Worm (Caenorhabditis elegans) whole organism, L4 larva: ENCODE data around the gene sta-1.

Source experiments
- D1046.2 ChIP-seq: fragments of 200-800 bp; sonication (Bioruptor generic); IDR thresholded peaks from 2 replicates; pipeline ENCODE4 v1.3.6; 2022; ENCODE audit warnings: missing genetic modification characterization, missing compliant biosample characterization
- R02D3.7 ChIP-seq: fragments of 150-350 bp; sonication (generic microtip); optimal IDR thresholded peaks from 3 replicates; lab custom pipeline; 2014; ENCODE audit warnings: missing biosample characterization, missing genetic modification characterization
- ZK337.2 ChIP-seq: fragments of 200-800 bp; sonication (Bioruptor generic); IDR thresholded peaks from 2 replicates; pipeline ENCODE4 v1.3.6; 2022; ENCODE audit warnings: missing genetic modification reagents, missing genetic modification characterization, missing compliant biosample characterization
- ceh-32 ChIP-seq: sonication (generic microtip); optimal IDR thresholded peaks from 2 replicates; lab custom pipeline; 2016; ENCODE audit warnings: mild to moderate bottlenecking, missing genetic modification characterization, missing compliant biosample characterization; ENCODE audit not compliant: poor library complexity
- daf-16 ChIP-seq, 3 experiments: sonication (generic microtip); optimal IDR thresholded peaks; 2 replicates each; lab custom pipeline; 2016 to 2017; ENCODE audit warnings: missing genetic modification characterization in 3 of 3, missing genetic modification reagents in 3 of 3, mild to moderate bottlenecking in 2 of 3, missing compliant biosample characterization in 2 of 3, missing biosample characterization in 1 of 3, moderate library complexity in 1 of 3
- egl-27 ChIP-seq: sonication (generic microtip); optimal IDR thresholded peaks from 3 replicates; lab custom pipeline; 2017; ENCODE audit warnings: missing biosample characterization, missing genetic modification reagents, missing genetic modification characterization
- hlh-30 ChIP-seq: sonication (generic microtip); optimal IDR thresholded peaks from 2 replicates; lab custom pipeline; 2017; ENCODE audit warnings: antibody characterized with exemption, mild to moderate bottlenecking, missing genetic modification characterization, missing compliant biosample characterization; ENCODE audit not compliant: insufficient read depth
- lin-13 ChIP-seq: fragments of 150-350 bp; optimal IDR thresholded peaks from 2 replicates; lab custom pipeline; 2014; ENCODE audit warnings: missing biosample characterization, missing genetic modification reagents, missing genetic modification characterization
- nhr-10 ChIP-seq: fragments of 150-350 bp; optimal IDR thresholded peaks from 2 replicates; lab custom pipeline; 2014; ENCODE audit warnings: missing biosample characterization, missing genetic modification characterization
- nhr-11 ChIP-seq: fragments of 150-350 bp; optimal IDR thresholded peaks from 2 replicates; lab custom pipeline; 2014; ENCODE audit warnings: missing biosample characterization, missing genetic modification characterization
- pha-4 ChIP-seq, 2 experiments: fragments of 150-350 bp in 1 of 2; fragments of 200-800 bp in 1 of 2; sonication (Bioruptor generic) in 1 of 2; IDR thresholded peaks in 1 of 2; optimal IDR thresholded peaks in 1 of 2; 2 replicates each; pipeline versions ENCODE4 v1.3.6 to Lab custom; 2014 to 2022; ENCODE audit warnings: missing genetic modification characterization in 2 of 2, missing genetic modification reagents in 2 of 2, missing biosample characterization in 1 of 2, missing compliant biosample characterization in 1 of 2
- skn-1 ChIP-seq: fragments of 150-350 bp; optimal IDR thresholded peaks from 2 replicates; lab custom pipeline; 2014; ENCODE audit warnings: missing biosample characterization, missing genetic modification characterization
- unc-62 ChIP-seq, 3 experiments: fragments of 150-350 bp in 1 of 3; sonication (generic microtip); optimal IDR thresholded peaks in 2 of 3; peaks in 1 of 3; 1 replicate in 1 of 3; 2 replicates in 2 of 3; lab custom pipeline; 2014 to 2017; ENCODE audit warnings: missing biosample characterization in 3 of 3, missing genetic modification characterization in 3 of 3, missing genetic modification reagents in 3 of 3, missing genotype in 1 of 3

ce11 chrIV:16718651-16719050 lies 54.5 kb downstream of the sta-1 start:
- no peak for TF ChIP-seq lin-13 (GFP tag; lab: Kevin White, UChicago)
- TF ChIP-seq ceh-32 (tag; lab: Kevin White, UChicago) = no peak
- no peak for TF ChIP-seq R02D3.7 (tag; lab: Kevin White, UChicago)
- no peak for TF ChIP-seq pha-4 (GFP tag; IDR thresholded peaks at IDR 0.05; lab: Robert Waterston, UW)
- no peak for TF ChIP-seq pha-4 (tag; optimal IDR thresholded peaks at IDR 0.05; lab: Kevin White, UChicago)
- no peak for TF ChIP-seq unc-62 (GFP tag; optimal IDR thresholded peaks at IDR 0.05 in 1 of 2; lab: Kevin White, UChicago)
- TF ChIP-seq unc-62 (tag; optimal IDR thresholded peaks at IDR 0.05; lab: Kevin White, UChicago) = no peak
- TF ChIP-seq skn-1 = no peak
- TF ChIP-seq daf-16 (GFP tag; optimal IDR thresholded peaks at IDR 0.05; lab: Kevin White, UChicago) = no peak
- no peak for TF ChIP-seq daf-16 (tag; optimal IDR thresholded peaks at IDR 0.05; lab: Kevin White, UChicago)
- no peak for TF ChIP-seq nhr-11 (tag; lab: Kevin White, UChicago)
- no peak for TF ChIP-seq D1046.2 (GFP tag; lab: Robert Waterston, UW)
- TF ChIP-seq hlh-30 (tag; lab: Kevin White, UChicago) = no peak
- no peak for TF ChIP-seq nhr-10 (tag; lab: Kevin White, UChicago)
- TF ChIP-seq egl-27 (tag; lab: Kevin White, UChicago) = no peak
- no peak for TF ChIP-seq ZK337.2 (GFP tag; lab: Robert Waterston, UW)
